Fruit fly (Drosophila melanogaster) whole organism, pupa: ENCODE results near the gene Dif.

Source experiments
- CG10348 ChIP-seq: fragments of 200-800 bp; sonication (Bioruptor generic); IDR thresholded peaks from 2 replicates; pipeline ENCODE4 v1.3.6; 2022; ENCODE audit warnings: missing biosample characterization, missing genetic modification characterization
- CG12605 ChIP-seq: fragments of 200-800 bp; sonication (Bioruptor generic); IDR thresholded peaks from 2 replicates; pipeline ENCODE4 v1.3.6; 2022; ENCODE audit warnings: missing biosample characterization, missing genetic modification characterization
- CG13204 ChIP-seq: fragments of 200-800 bp; sonication (Bioruptor generic); optimal IDR thresholded peaks from 2 replicates; lab custom pipeline; 2018; ENCODE audit warnings: missing biosample characterization, mild to moderate bottlenecking, missing genetic modification characterization, moderate library complexity
- CG14655 ChIP-seq: fragments of 200-800 bp; sonication (Bioruptor generic); optimal IDR thresholded peaks from 3 replicates; lab custom pipeline; 2017; ENCODE audit warnings: mild to moderate bottlenecking, missing biosample characterization, missing genetic modification reagents, missing genetic modification characterization
- CG15710 ChIP-seq: fragments of 200-800 bp; sonication (Bioruptor generic); optimal IDR thresholded peaks from 2 replicates; lab custom pipeline; 2018; ENCODE audit warnings: missing biosample characterization, mild to moderate bottlenecking, missing genetic modification characterization, moderate library complexity
- CG17806 ChIP-seq: fragments of 200-800 bp; sonication (Bioruptor generic); optimal IDR thresholded peaks from 2 replicates; lab custom pipeline; 2018; ENCODE audit warnings: missing biosample characterization, mild to moderate bottlenecking, missing genetic modification characterization, moderate library complexity
- CG32121 ChIP-seq: fragments of 200-800 bp; sonication (Bioruptor generic); IDR thresholded peaks from 2 replicates; pipeline ENCODE4 v1.3.6; 2022; ENCODE audit warnings: missing biosample characterization, missing genetic modification characterization
- CG34367 ChIP-seq: fragments of 200-800 bp; sonication (Bioruptor generic); optimal IDR thresholded peaks from 2 replicates; lab custom pipeline; 2018; ENCODE audit warnings: missing biosample characterization, mild to moderate bottlenecking, missing genetic modification characterization
- CG4496 ChIP-seq: fragments of 200-800 bp; sonication (Bioruptor generic); IDR thresholded peaks from 3 replicates; pipeline ENCODE4 v1.3.6; 2022; ENCODE audit warnings: missing biosample characterization, missing genetic modification characterization
- CG8159 ChIP-seq: fragments of 200-800 bp; sonication (Bioruptor generic); optimal IDR thresholded peaks from 3 replicates; lab custom pipeline; 2018; ENCODE audit warnings: missing biosample characterization, mild to moderate bottlenecking, missing genetic modification characterization, moderate library complexity
- CG8301 ChIP-seq: fragments of 200-800 bp; sonication (Bioruptor generic); optimal IDR thresholded peaks from 2 replicates; lab custom pipeline; 2018; ENCODE audit warnings: missing biosample characterization, mild to moderate bottlenecking, missing genetic modification characterization
- CG9948 ChIP-seq: fragments of 200-800 bp; sonication (Bioruptor generic); optimal IDR thresholded peaks from 2 replicates; lab custom pipeline; 2018; ENCODE audit warnings: missing biosample characterization, mild to moderate bottlenecking, missing genetic modification characterization, moderate library complexity
- D1 ChIP-seq: fragments of 200-800 bp; sonication (Bioruptor generic); optimal IDR thresholded peaks from 2 replicates; lab custom pipeline; 2018; ENCODE audit warnings: missing biosample characterization, mild to moderate bottlenecking, missing genetic modification characterization, moderate library complexity
- EcR ChIP-seq: fragments of 200-800 bp; sonication (Bioruptor generic); optimal IDR thresholded peaks from 3 replicates; lab custom pipeline; 2019; ENCODE audit warnings: missing biosample characterization, missing genetic modification characterization, mild to moderate bottlenecking, moderate library complexity, missing genetic modification reagents
- Ets98B ChIP-seq: fragments of 200-800 bp; sonication (Bioruptor generic); IDR thresholded peaks from 2 replicates; pipeline ENCODE4 v1.3.6; 2022; ENCODE audit warnings: missing biosample characterization, missing genetic modification characterization
- Pif1A ChIP-seq: fragments of 200-800 bp; sonication (Bioruptor generic); optimal IDR thresholded peaks from 3 replicates; lab custom pipeline; 2016; ENCODE audit warnings: missing biosample characterization, missing genetic modification characterization
- Pif1B ChIP-seq: fragments of 200-800 bp; sonication (Bioruptor generic); optimal IDR thresholded peaks from 3 replicates; lab custom pipeline; 2016; ENCODE audit warnings: missing biosample characterization, missing genetic modification characterization
- Snoo ChIP-seq: fragments of 200-800 bp; sonication (Bioruptor generic); optimal IDR thresholded peaks from 3 replicates; lab custom pipeline; 2017; ENCODE audit warnings: missing biosample characterization, mild to moderate bottlenecking, missing genetic modification characterization, inconsistent platforms
- fd96Ca ChIP-seq: fragments of 200-800 bp; sonication (Bioruptor generic); IDR thresholded peaks from 3 replicates; pipeline ENCODE4 v1.3.6; 2022; ENCODE audit warnings: missing biosample characterization, missing genetic modification characterization
- gl ChIP-seq: fragments of 200-800 bp; sonication (Bioruptor generic); optimal IDR thresholded peaks from 2 replicates; lab custom pipeline; 2018; ENCODE audit warnings: missing biosample characterization, mild to moderate bottlenecking, missing genetic modification characterization
- rn ChIP-seq: fragments of 200-800 bp; sonication (Bioruptor generic); IDR thresholded peaks from 2 replicates; pipeline ENCODE4 v1.3.6; 2022; ENCODE audit warnings: missing biosample characterization, missing genetic modification characterization

Dif gene

dm6 chr2L:17394939-17395338 lies 38.0 kb downstream of the Dif start:
- TF ChIP-seq EcR (GFP tag; lab: Kevin White, UChicago) (peak; percentile 68), CG10348 (GFP tag; lab: Robert Waterston, UW) (no peak), CG15710 (no peak)
- TF ChIP-seq, all 21 proteins: peak for 1

DNA sequence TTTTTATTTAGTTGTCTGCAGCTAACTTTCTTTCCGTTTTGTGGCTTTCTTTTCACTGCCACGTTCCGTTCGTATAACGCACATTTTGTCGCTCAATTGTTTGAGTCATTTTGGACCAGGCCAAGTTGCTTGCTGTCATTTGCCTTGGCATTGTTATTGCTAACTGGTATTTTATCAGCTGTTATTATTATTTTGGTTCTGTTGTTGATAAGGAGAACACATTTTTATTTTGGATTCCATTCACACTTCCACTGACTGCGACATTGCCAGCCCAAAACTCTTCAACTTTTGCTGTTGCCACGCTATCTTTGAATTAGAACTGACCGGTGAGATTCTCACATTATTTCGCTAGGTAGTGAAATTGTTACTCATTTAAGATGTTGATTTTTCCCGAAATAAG lies 42.2 kb downstream of the Dif start:
- TF ChIP-seq CG12605 (GFP tag; lab: Robert Waterston, UW) (no peak), CG9948 (no peak), CG34367 (tag; lab: Kevin White, UChicago) (no peak), CG14655 (GFP tag; lab: Kevin White, UChicago) (no peak), Pif1A (no peak), rn (no peak), Snoo (tag; lab: Kevin White, UChicago) (no peak), fd96Ca (GFP tag; lab: Robert Waterston, UW) (no peak), Ets98B (GFP tag; lab: Robert Waterston, UW) (no peak), CG17806 (tag; lab: Kevin White, UChicago) (no peak), CG13204 (GFP tag; lab: Kevin White, UChicago) (no peak), gl (tag; lab: Kevin White, UChicago) (no peak), CG15710 (no peak), CG4496 (no peak), CG10348 (GFP tag; lab: Robert Waterston, UW) (no peak), CG8159 (tag; lab: Kevin White, UChicago) (no peak), Pif1B (GFP tag; lab: Kevin White, UChicago) (no peak), D1 (tag; lab: Kevin White, UChicago) (no peak)

DNA sequence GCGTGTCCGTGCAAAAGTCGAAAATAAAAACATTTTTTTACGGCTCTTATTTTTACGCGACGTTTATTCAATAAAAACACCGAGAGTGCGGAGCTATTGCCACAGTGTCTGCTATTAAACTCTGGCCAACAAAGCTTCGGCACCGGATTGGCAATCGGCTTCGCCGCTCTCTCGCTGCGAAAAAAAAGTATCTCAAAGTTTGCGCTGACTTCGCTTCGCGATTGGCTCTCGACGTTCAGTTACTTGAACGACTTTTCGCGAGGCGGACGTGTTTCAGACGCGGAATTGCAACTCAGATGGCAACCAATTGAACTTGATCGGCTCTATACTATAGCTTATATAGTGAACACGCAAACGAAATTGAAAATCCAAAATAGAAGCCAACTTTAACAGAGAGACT lies 43.9 kb downstream of the Dif start:
- TF ChIP-seq CG10348 (GFP tag; lab: Robert Waterston, UW), result no peak
- no peak for TF ChIP-seq rn
- TF ChIP-seq EcR (GFP tag; lab: Kevin White, UChicago), result peak; percentile 43
- TF ChIP-seq Pif1A, result peak; percentile 37
- TF ChIP-seq Snoo (tag; lab: Kevin White, UChicago), result peak; percentile 50
- TF ChIP-seq Ets98B (GFP tag; lab: Robert Waterston, UW), result peak; percentile 69
- peak; percentile 78 for TF ChIP-seq CG12605 (GFP tag; lab: Robert Waterston, UW)
- no peak for TF ChIP-seq CG17806 (tag; lab: Kevin White, UChicago)
- TF ChIP-seq CG15710, result peak; percentile 14
- no peak for TF ChIP-seq fd96Ca (GFP tag; lab: Robert Waterston, UW)
- peak; percentile 54 for TF ChIP-seq CG32121 (GFP tag; lab: Robert Waterston, UW)
- TF ChIP-seq CG34367 (tag; lab: Kevin White, UChicago), result peak; percentile 36
- no peak for TF ChIP-seq D1 (tag; lab: Kevin White, UChicago)
- TF ChIP-seq CG8301, result no peak
- peak; percentile 49 for TF ChIP-seq CG8159 (tag; lab: Kevin White, UChicago)
- peak; percentile 67 for TF ChIP-seq gl (tag; lab: Kevin White, UChicago)
- peak; percentile 45 for TF ChIP-seq Pif1B (GFP tag; lab: Kevin White, UChicago)
- peak; percentile 13 for TF ChIP-seq CG14655 (GFP tag; lab: Kevin White, UChicago)
- TF ChIP-seq CG9948, result no peak
- peak; percentile 82; the same call in 2 of the 3 replicates for TF ChIP-seq CG4496
- TF ChIP-seq, all 21 proteins: peak for 13

dm6 chr2L:17387735-17388367 lies 45.1 kb downstream of the Dif start:
- no peak for TF ChIP-seq CG4496
- no peak for TF ChIP-seq CG9948
- no peak for TF ChIP-seq CG13204 (GFP tag; lab: Kevin White, UChicago)
- no peak for TF ChIP-seq CG32121 (GFP tag; lab: Robert Waterston, UW)
- no peak for TF ChIP-seq CG15710
- TF ChIP-seq EcR (GFP tag; lab: Kevin White, UChicago), result no peak
- no peak for TF ChIP-seq Ets98B (GFP tag; lab: Robert Waterston, UW)
- TF ChIP-seq gl (tag; lab: Kevin White, UChicago), result no peak
- no peak for TF ChIP-seq rn
- TF ChIP-seq CG12605 (GFP tag; lab: Robert Waterston, UW), result no peak
- TF ChIP-seq CG8301, result no peak
- no peak for TF ChIP-seq Snoo (tag; lab: Kevin White, UChicago)
- TF ChIP-seq Pif1B (GFP tag; lab: Kevin White, UChicago), result no peak
- no peak for TF ChIP-seq CG10348 (GFP tag; lab: Robert Waterston, UW)
- no peak for TF ChIP-seq Pif1A
- no peak for TF ChIP-seq CG34367 (tag; lab: Kevin White, UChicago)
- TF ChIP-seq fd96Ca (GFP tag; lab: Robert Waterston, UW), result no peak
- no peak for TF ChIP-seq CG8159 (tag; lab: Kevin White, UChicago)
- no peak for TF ChIP-seq CG17806 (tag; lab: Kevin White, UChicago)
- no peak for TF ChIP-seq CG14655 (GFP tag; lab: Kevin White, UChicago)

DNA sequence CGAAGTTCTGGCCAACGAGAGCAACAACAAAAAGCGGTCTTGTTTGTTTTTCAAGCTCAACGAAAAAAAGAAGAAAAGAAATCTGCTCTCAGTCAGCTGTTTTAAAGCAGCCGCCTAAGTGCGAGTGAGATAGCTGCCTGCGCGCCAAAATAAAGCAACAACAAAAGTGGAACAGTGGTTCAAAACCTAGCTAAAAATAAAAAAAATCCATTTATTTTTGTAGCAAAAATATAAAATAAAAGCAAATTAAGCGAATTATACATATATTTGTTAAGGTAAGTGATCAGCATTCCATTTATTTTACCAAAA lies 47.8 kb downstream of the Dif start:
- TF ChIP-seq CG13204 (GFP tag; lab: Kevin White, UChicago) (peak; percentile 99), CG14655 (GFP tag; lab: Kevin White, UChicago) (peak; percentile 95), Pif1B (GFP tag; lab: Kevin White, UChicago) (peak; percentile 96), gl (tag; lab: Kevin White, UChicago) (peak; percentile 100), EcR (GFP tag; lab: Kevin White, UChicago) (peak; percentile 61), D1 (tag; lab: Kevin White, UChicago) (peak; percentile 98), CG34367 (tag; lab: Kevin White, UChicago) (peak; percentile 99), CG8159 (tag; lab: Kevin White, UChicago) (peak; percentile 96), CG15710 (peak; percentile 97), CG10348 (GFP tag; lab: Robert Waterston, UW) (no peak), CG32121 (GFP tag; lab: Robert Waterston, UW) (peak; percentile 84), Snoo (tag; lab: Kevin White, UChicago) (peak; percentile 94), CG8301 (peak; percentile 88), CG4496 (peak; percentile 95), CG12605 (GFP tag; lab: Robert Waterston, UW) (peak; percentile 98), Ets98B (GFP tag; lab: Robert Waterston, UW) (peak; percentile 87), Pif1A (peak; percentile 96), fd96Ca (GFP tag; lab: Robert Waterston, UW) (no peak; the same call in 1 of the 3 replicates), CG17806 (tag; lab: Kevin White, UChicago) (peak; percentile 96), rn (peak; percentile 78), CG9948 (peak; percentile 94)
